Fruit fly (Drosophila melanogaster) whole organism, wandering third instar larva: ENCODE data around the gene CAH4.

Experiments
- N ChIP-seq: fragments of >200 bp; optimal IDR thresholded peaks from 2 replicates; lab custom pipeline; 2018; ENCODE audit warnings: missing biosample characterization, missing external identifiers, missing genetic modification characterization
- ey ChIP-seq: fragments of 200-800 bp; sonication (Bioruptor generic); optimal IDR thresholded peaks from 2 replicates; lab custom pipeline; 2016; ENCODE audit warnings: missing biosample characterization, missing genetic modification characterization
- psq ChIP-seq: fragments of 200-800 bp; sonication (Bioruptor generic); optimal IDR thresholded peaks from 3 replicates; lab custom pipeline; 2017; ENCODE audit warnings: missing biosample characterization, mild to moderate bottlenecking, missing genetic modification characterization, moderate library complexity

DNA sequence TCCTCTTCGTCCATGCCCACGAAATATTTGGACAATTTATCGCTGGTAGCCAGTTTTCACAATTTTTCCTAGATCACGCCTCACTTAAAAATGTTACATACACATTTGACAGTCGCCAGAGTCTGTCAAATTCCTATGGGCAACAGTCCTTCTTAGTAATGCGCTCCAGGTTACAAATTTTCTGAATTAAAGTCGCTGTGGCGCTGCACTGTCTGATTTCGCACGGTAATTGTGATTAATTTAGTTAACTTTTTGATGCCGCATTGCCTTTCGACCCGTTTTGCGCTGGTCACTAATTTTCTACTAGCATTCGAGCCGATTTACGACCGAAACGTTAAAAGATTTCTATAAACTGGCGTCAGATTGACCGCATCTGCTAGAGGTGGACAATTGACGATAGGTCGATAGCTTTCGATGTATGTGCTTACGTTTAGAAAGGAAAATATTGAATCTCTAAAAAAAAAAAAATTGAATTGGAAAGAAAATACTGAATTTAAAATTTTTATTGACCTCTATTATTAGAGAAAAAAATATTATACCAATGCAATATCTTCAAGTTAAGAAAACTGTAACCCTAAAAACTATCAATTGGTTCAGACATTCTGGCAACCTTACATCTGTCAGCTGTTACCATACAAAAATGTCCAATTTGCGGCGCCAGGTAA lies 43.6 kb downstream of the CAH4 start, which contains the start of the genes lili and CG34150:
- TF ChIP-seq ey (GFP tag; lab: Kevin White, UChicago) (peak; percentile 79), N (no peak), psq (peak; percentile 59)
